Worm (Caenorhabditis elegans): Measurements from ENCODE around the gene sgn-1.

sgn-1 gene

DNA sequence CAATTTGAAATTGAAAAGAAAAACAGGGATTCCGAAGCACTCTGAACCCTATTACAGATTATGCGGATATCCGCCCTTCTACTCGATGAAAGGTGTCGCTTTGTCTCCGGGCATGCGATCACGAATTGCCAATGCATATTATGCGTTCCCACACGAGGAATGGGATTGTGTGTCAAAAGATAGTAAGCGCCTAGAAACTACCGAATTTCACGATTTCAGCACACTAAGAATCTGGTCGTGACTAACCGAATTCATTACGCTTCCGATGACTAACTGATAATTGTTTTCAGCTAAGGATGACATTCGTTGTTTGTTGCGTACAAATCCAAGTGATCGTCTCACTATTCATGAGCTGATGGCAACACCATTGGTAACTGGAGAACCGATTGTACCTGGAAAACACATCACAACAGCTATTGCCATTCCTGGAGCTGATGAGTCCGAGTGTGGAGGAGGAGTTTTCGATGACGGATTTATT lies 37.1 kb downstream of the sgn-1 start (continued):
- no peak for TF ChIP-seq F22D6.2 (tag; optimal IDR thresholded peaks at IDR 0.05)
- TF ChIP-seq lag-1 (GFP tag; IDR thresholded peaks at IDR 0.05), result no peak
- TF ChIP-seq F39B2.1 (GFP tag; IDR thresholded peaks at IDR 0.05), result no peak
- TF ChIP-seq ztf-26 (tag; optimal IDR thresholded peaks at IDR 0.05), result peak; percentile 47
- TF ChIP-seq mcd-1 (GFP tag; IDR thresholded peaks at IDR 0.05), result no peak
- TF ChIP-seq madf-3 (GFP tag; IDR thresholded peaks at IDR 0.05), result peak; percentile 64; the same call in 1 of the 2 replicates
- TF ChIP-seq atf-7 (tag; optimal IDR thresholded peaks at IDR 0.05), result no peak
- no peak for TF ChIP-seq ztf-18 (tag; optimal IDR thresholded peaks at IDR 0.05)
- TF ChIP-seq lin-26 (GFP tag; IDR thresholded peaks at IDR 0.05), result 0 out of 2 replicates have a peak, but pooled peaks have one; percentile 47
- 0 out of 2 replicates have a peak, but pooled peaks have one; percentile 6 for TF ChIP-seq Y79H2A.3 (GFP tag; conservative IDR thresholded peaks at IDR 0.05)
- TF ChIP-seq attf-3 (GFP tag; conservative IDR thresholded peaks at IDR 0.05), result no peak
- peak; percentile 23 for TF ChIP-seq athp-1 (tag; optimal IDR thresholded peaks at IDR 0.05)
- 0 out of 2 replicates have a peak, but pooled peaks have one; percentile 52 for TF ChIP-seq ztf-25 (GFP tag; IDR thresholded peaks at IDR 0.05)
- peak; percentile 31 for TF ChIP-seq fkh-3 (tag; optimal IDR thresholded peaks at IDR 0.05)
- TF ChIP-seq F57C9.4 (tag; optimal IDR thresholded peaks at IDR 0.05), result peak; percentile 29
- peak; percentile 70 for TF ChIP-seq ets-4 (GFP tag; optimal IDR thresholded peaks at IDR 0.05)
- peak; percentile 20 for TF ChIP-seq F57A8.1 (GFP tag; optimal IDR thresholded peaks at IDR 0.05)
- TF ChIP-seq ama-1 (optimal IDR thresholded peaks at IDR 0.05), result peak; percentile 23
- TF ChIP-seq ama-1 (GFP tag; optimal IDR thresholded peaks at IDR 0.05), result no peak
- peak; percentile 77 for TF ChIP-seq zim-3 (tag; optimal IDR thresholded peaks at IDR 0.05)
- no peak for TF ChIP-seq snpc-1.1 (tag; optimal IDR thresholded peaks at IDR 0.05; ENCODE audit: insufficient read depth)
- TF ChIP-seq cebp-1 (GFP tag; IDR thresholded peaks at IDR 0.05), result peak; percentile 52
- TF ChIP-seq cebp-1 (tag; optimal IDR thresholded peaks at IDR 0.05), result peak; percentile 66
- no peak for TF ChIP-seq F49E8.2 (tag; optimal IDR thresholded peaks at IDR 0.05; ENCODE audit: insufficient read depth)
- TF ChIP-seq ekl-4 (GFP tag; IDR thresholded peaks at IDR 0.05), result no peak; the same call in 1 of the 2 replicates
- peak; percentile 8 for TF ChIP-seq lin-54 (GFP tag; optimal IDR thresholded peaks at IDR 0.05)
- no peak for TF ChIP-seq snpc-4 (GFP tag; optimal IDR thresholded peaks at IDR 0.05)
- no peak for TF ChIP-seq snpc-4 (tag; optimal IDR thresholded peaks at IDR 0.05)
- TF ChIP-seq B0336.3 (GFP tag; IDR thresholded peaks at IDR 0.05), result peak; percentile 70
- peak; percentile 50; the same call in 1 of the 2 replicates for TF ChIP-seq aptf-2 (GFP tag; conservative IDR thresholded peaks at IDR 0.05)
- TF ChIP-seq Y56A3A.18 (GFP tag; IDR thresholded peaks at IDR 0.05), result no peak
- TF ChIP-seq Y67H2A.10 (GFP tag; conservative IDR thresholded peaks at IDR 0.05), result no peak
- peak; percentile 52 for TF ChIP-seq tlf-1 (GFP tag; optimal IDR thresholded peaks at IDR 0.05)
- peak; percentile 44 for TF ChIP-seq K11D2.4 (GFP tag; IDR thresholded peaks at IDR 0.05)
- TF ChIP-seq gei-17 (GFP tag; optimal IDR thresholded peaks at IDR 0.05), result peak; percentile 37
- TF ChIP-seq Y53F4B.3 (GFP tag; IDR thresholded peaks at IDR 0.05), result no peak; the same call in 1 of the 2 replicates
- TF ChIP-seq ceh-40 (GFP tag; IDR thresholded peaks at IDR 0.05), result no peak
- peak; percentile 56 for TF ChIP-seq ZK185.1 (tag; optimal IDR thresholded peaks at IDR 0.05; ENCODE audit: poor library complexity, severe bottlenecking)
- peak; percentile 45 for TF ChIP-seq T26A5.8 (tag; optimal IDR thresholded peaks at IDR 0.05)
- no peak for TF ChIP-seq ztf-28 (GFP tag; IDR thresholded peaks at IDR 0.05)
- peak; percentile 92 for TF ChIP-seq repo-1 (tag; optimal IDR thresholded peaks at IDR 0.05)
- peak; percentile 23; the same call in 1 of the 2 replicates for TF ChIP-seq hmg-1.2 (GFP tag; IDR thresholded peaks at IDR 0.05)
- TF ChIP-seq F23B12.7 (tag; optimal IDR thresholded peaks at IDR 0.05; ENCODE audit: insufficient read depth), result no peak
- peak; percentile 79; the same call in 1 of the 2 replicates for TF ChIP-seq Y53G8AR.9 (GFP tag; conservative IDR thresholded peaks at IDR 0.05)
